Worm (Caenorhabditis elegans) whole organism, L1 larva: ENCODE data around the gene ham-3.

Experiments
- ceh-82 ChIP-seq, 3 experiments: fragments of 150-350 bp in 1 of 3; sonication (generic microtip) in 2 of 3; optimal IDR thresholded peaks; 2 replicates each; lab custom pipeline; 2014 to 2017; ENCODE audit warnings: missing biosample characterization in 3 of 3, missing genetic modification characterization in 3 of 3
- dpl-1 ChIP-seq, 3 experiments: fragments of 150-350 bp in 2 of 3; sonication (generic microtip) in 1 of 3; optimal IDR thresholded peaks; 2 replicates each; lab custom pipeline; 2014 to 2017; ENCODE audit warnings: missing biosample characterization in 3 of 3, missing genetic modification characterization in 3 of 3, missing genetic modification reagents in 3 of 3
- efl-3 ChIP-seq: fragments of 200-800 bp; sonication (Bioruptor generic); optimal IDR thresholded peaks from 2 replicates; lab custom pipeline; 2018; ENCODE audit warnings: mild to moderate bottlenecking, missing genetic modification characterization, missing compliant biosample characterization
- elt-2 ChIP-seq: sonication (generic microtip); optimal IDR thresholded peaks from 2 replicates; lab custom pipeline; 2016; ENCODE audit warnings: missing genetic modification characterization, mild to moderate bottlenecking, inconsistent platforms, missing compliant biosample characterization, missing genetic modification reagents
- grh-1 ChIP-seq: fragments of 200-800 bp; sonication (Bioruptor generic); IDR thresholded peaks from 2 replicates; pipeline ENCODE4 v1.3.6; 2022; ENCODE audit warnings: missing genetic modification reagents, missing genetic modification characterization, missing compliant biosample characterization
- lin-39 ChIP-seq: fragments of 150-350 bp; optimal IDR thresholded peaks from 2 replicates; lab custom pipeline; 2014; ENCODE audit warnings: missing biosample characterization, missing genetic modification reagents, missing genetic modification characterization
- lir-3 ChIP-seq: sonication (generic microtip); optimal IDR thresholded peaks from 2 replicates; lab custom pipeline; 2016; ENCODE audit warnings: mild to moderate bottlenecking, missing genetic modification characterization, moderate library complexity, missing compliant biosample characterization; ENCODE audit not compliant: poor library complexity
- mep-1 ChIP-seq: fragments of 150-350 bp; optimal IDR thresholded peaks from 2 replicates; lab custom pipeline; 2014; ENCODE audit warnings: missing biosample characterization, missing genetic modification characterization
- snpc-4 ChIP-seq: fragments of 150-350 bp; optimal IDR thresholded peaks from 2 replicates; lab custom pipeline; 2014; ENCODE audit warnings: missing biosample characterization, missing genetic modification characterization
- sox-4 ChIP-seq: sonication (generic microtip); optimal IDR thresholded peaks from 2 replicates; lab custom pipeline; 2016; ENCODE audit warnings: missing genetic modification characterization, missing compliant biosample characterization
- swsn-7 ChIP-seq: sonication (generic microtip); optimal IDR thresholded peaks from 2 replicates; lab custom pipeline; 2016; ENCODE audit warnings: missing genetic modification characterization, missing compliant biosample characterization
- unc-130 ChIP-seq: fragments of 150-350 bp; optimal IDR thresholded peaks from 2 replicates; lab custom pipeline; 2017; ENCODE audit warnings: missing biosample characterization, missing genetic modification characterization, inconsistent platforms

DNA sequence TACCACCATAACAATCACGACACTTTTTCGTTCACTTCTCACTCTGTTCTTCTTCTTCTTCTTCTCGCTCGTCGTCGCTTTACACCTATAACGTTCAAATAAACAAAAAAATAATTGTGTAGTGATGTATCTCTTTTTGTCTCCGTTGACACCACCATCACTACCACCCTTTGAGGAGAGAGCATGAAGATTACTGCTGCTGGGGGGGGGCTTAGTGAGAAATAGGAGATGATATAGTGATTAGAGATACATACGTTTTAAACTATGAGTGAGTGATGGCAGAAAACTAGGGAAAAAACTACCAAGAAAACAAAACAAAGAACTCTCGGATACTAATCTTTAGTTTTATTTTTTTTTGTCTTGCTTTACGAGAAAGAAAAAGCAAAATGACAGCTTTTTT lies 5.8 kb downstream of the ham-3 start:
- TF ChIP-seq mep-1 (tag; lab: Kevin White, UChicago) (no peak), lir-3 (no peak), ceh-82 (tag; optimal IDR thresholded peaks at IDR 0.05; lab: Kevin White, UChicago) (no peak), dpl-1 (GFP tag; optimal IDR thresholded peaks at IDR 0.05; lab: Kevin White, UChicago) (no peak), sox-4 (tag; lab: Kevin White, UChicago) (no peak), swsn-7 (tag; lab: Kevin White, UChicago) (no peak), efl-3 (no peak), snpc-4 (tag; lab: Kevin White, UChicago) (no peak), lin-39 (tag; lab: Kevin White, UChicago) (no peak), unc-130 (tag; lab: Kevin White, UChicago) (no peak), grh-1 (GFP tag; lab: Robert Waterston, UW) (no peak), elt-2 (tag; lab: Kevin White, UChicago) (no peak)
